Fruit fly (Drosophila melanogaster) whole organism, prepupa: ENCODE data around the gene Prp18.

ENCODE experiments used
- Blimp-1 ChIP-seq: fragments of 200-800 bp; sonication (Bioruptor generic); optimal IDR thresholded peaks from 3 replicates; lab custom pipeline; 2017; ENCODE audit warnings: missing biosample characterization, missing genetic modification characterization, mild to moderate bottlenecking, moderate library complexity, missing genetic modification reagents
- CG10631 ChIP-seq: fragments of 200-800 bp; sonication (Bioruptor generic); optimal IDR thresholded peaks from 2 replicates; lab custom pipeline; 2016; ENCODE audit warnings: missing biosample characterization, missing genetic modification characterization
- CG11294 ChIP-seq: fragments of 200-800 bp; sonication (Bioruptor generic); IDR thresholded peaks from 2 replicates; pipeline ENCODE4 v1.3.6; 2022; ENCODE audit warnings: missing biosample characterization, missing genetic modification characterization
- CG11762 ChIP-seq: fragments of 200-800 bp; sonication (Bioruptor generic); optimal IDR thresholded peaks from 3 replicates; lab custom pipeline; 2016; ENCODE audit warnings: missing biosample characterization, missing genetic modification characterization; ENCODE audit not compliant: insufficient read depth
- CG11902 ChIP-seq: fragments of 200-800 bp; sonication (Bioruptor generic); optimal IDR thresholded peaks from 3 replicates; lab custom pipeline; 2016; ENCODE audit warnings: missing biosample characterization, missing genetic modification characterization
- CG15336 ChIP-seq: fragments of 200-800 bp; sonication (Bioruptor generic); IDR thresholded peaks from 2 replicates; pipeline ENCODE4 v1.3.6; 2022; ENCODE audit warnings: missing biosample characterization, missing genetic modification characterization
- CG1621 ChIP-seq: fragments of 200-800 bp; sonication (Bioruptor generic); optimal IDR thresholded peaks from 3 replicates; lab custom pipeline; 2018; ENCODE audit warnings: missing biosample characterization, mild to moderate bottlenecking, missing genetic modification characterization
- CG16779 ChIP-seq: fragments of 200-800 bp; sonication (Bioruptor generic); optimal IDR thresholded peaks from 3 replicates; lab custom pipeline; 2017; ENCODE audit warnings: missing biosample characterization, mild to moderate bottlenecking, missing genetic modification characterization
- CG31627 ChIP-seq: fragments of 200-800 bp; sonication (Bioruptor generic); optimal IDR thresholded peaks from 3 replicates; lab custom pipeline; 2016; ENCODE audit warnings: missing biosample characterization, missing genetic modification characterization
- CG32006 ChIP-seq: fragments of 200-800 bp; sonication (Bioruptor generic); optimal IDR thresholded peaks from 3 replicates; lab custom pipeline; 2017; ENCODE audit warnings: missing biosample characterization, mild to moderate bottlenecking, missing genetic modification characterization
- CG3919 ChIP-seq: fragments of 200-800 bp; sonication (Bioruptor generic); optimal IDR thresholded peaks from 3 replicates; lab custom pipeline; 2016; ENCODE audit warnings: missing biosample characterization, missing genetic modification characterization
- CG6163 ChIP-seq: fragments of 200-800 bp; sonication (Bioruptor generic); IDR thresholded peaks from 3 replicates; pipeline ENCODE4 v1.3.6; 2022; ENCODE audit warnings: missing biosample characterization, missing genetic modification characterization
- CG6808 ChIP-seq: fragments of 200-800 bp; sonication (Bioruptor generic); optimal IDR thresholded peaks from 3 replicates; lab custom pipeline; 2017; ENCODE audit warnings: missing biosample characterization, missing genetic modification characterization, mild to moderate bottlenecking, moderate library complexity, missing genetic modification reagents
- CG6854 ChIP-seq: fragments of 200-800 bp; sonication (Bioruptor generic); optimal IDR thresholded peaks from 2 replicates; lab custom pipeline; 2017; ENCODE audit warnings: missing biosample characterization, mild to moderate bottlenecking, missing genetic modification characterization
- CG7368 ChIP-seq: fragments of 200-800 bp; sonication (Bioruptor generic); optimal IDR thresholded peaks from 3 replicates; lab custom pipeline; 2016; ENCODE audit warnings: missing biosample characterization, missing genetic modification characterization
- CG8119 ChIP-seq: fragments of 200-800 bp; sonication (Bioruptor generic); IDR thresholded peaks from 3 replicates; pipeline ENCODE4 v1.3.6; 2022; ENCODE audit warnings: missing biosample characterization, missing genetic modification characterization
- CG8319 ChIP-seq: fragments of 200-800 bp; sonication (Bioruptor generic); optimal IDR thresholded peaks from 3 replicates; lab custom pipeline; 2016; ENCODE audit warnings: missing biosample characterization, missing genetic modification characterization
- CG8632 ChIP-seq: fragments of 200-800 bp; sonication (Bioruptor generic); optimal IDR thresholded peaks from 3 replicates; lab custom pipeline; 2016; ENCODE audit warnings: missing biosample characterization, missing genetic modification characterization
- CG9139 ChIP-seq: fragments of 200-800 bp; sonication (Bioruptor generic); optimal IDR thresholded peaks from 3 replicates; lab custom pipeline; 2017; ENCODE audit warnings: missing biosample characterization, mild to moderate bottlenecking, missing genetic modification characterization
- Eip75B ChIP-seq: fragments of 200-800 bp; sonication (Bioruptor generic); optimal IDR thresholded peaks from 3 replicates; lab custom pipeline; 2016; ENCODE audit warnings: missing biosample characterization, missing genetic modification characterization
- Eip78C ChIP-seq: fragments of 200-800 bp; sonication (Bioruptor generic); peaks from one replicate; lab custom pipeline; 2016; ENCODE audit warnings: missing biosample characterization, missing genetic modification characterization
- Eip93F ChIP-seq: fragments of 200-800 bp; sonication (Bioruptor generic); optimal IDR thresholded peaks from 2 replicates; lab custom pipeline; 2016; ENCODE audit warnings: missing biosample characterization, mild to moderate bottlenecking, missing genetic modification characterization
- Ets96B ChIP-seq: fragments of 200-800 bp; optimal IDR thresholded peaks from 2 replicates; lab custom pipeline; 2019; ENCODE audit warnings: missing biosample characterization, mild to moderate bottlenecking, missing genetic modification characterization, moderate library complexity
- Gug ChIP-seq: fragments of 200-800 bp; sonication (Bioruptor generic); IDR thresholded peaks from 2 replicates; pipeline ENCODE4 v1.3.6; 2022; ENCODE audit warnings: missing biosample characterization, missing genetic modification characterization
- Hr39 ChIP-seq: fragments of 200-800 bp; sonication (Bioruptor generic); optimal IDR thresholded peaks from 2 replicates; lab custom pipeline; 2016; ENCODE audit warnings: missing biosample characterization, missing genetic modification characterization
- Hr4 ChIP-seq: fragments of 200-800 bp; sonication (Bioruptor generic); optimal IDR thresholded peaks from 3 replicates; lab custom pipeline; 2016; ENCODE audit warnings: missing biosample characterization, missing genetic modification characterization
- Lpt ChIP-seq: fragments of 200-800 bp; sonication (Bioruptor generic); optimal IDR thresholded peaks from 3 replicates; lab custom pipeline; 2016; ENCODE audit warnings: missing biosample characterization, missing genetic modification characterization
- Met ChIP-seq: fragments of 200-800 bp; sonication (Bioruptor generic); optimal IDR thresholded peaks from 3 replicates; lab custom pipeline; 2016; ENCODE audit warnings: missing biosample characterization, missing genetic modification characterization
- OdsH ChIP-seq: fragments of 200-800 bp; sonication (Bioruptor generic); optimal IDR thresholded peaks from 3 replicates; lab custom pipeline; 2016; ENCODE audit warnings: missing biosample characterization, missing genetic modification characterization
- Smox ChIP-seq: fragments of 200-800 bp; sonication (Bioruptor generic); optimal IDR thresholded peaks from 3 replicates; lab custom pipeline; 2016; ENCODE audit warnings: missing biosample characterization, missing genetic modification characterization
- Sox102F ChIP-seq: fragments of 200-800 bp; sonication (Bioruptor generic); optimal IDR thresholded peaks from 2 replicates; lab custom pipeline; 2016; ENCODE audit warnings: missing biosample characterization, mild to moderate bottlenecking, missing genetic modification characterization
- Sox14 ChIP-seq: fragments of 200-800 bp; sonication (Bioruptor generic); optimal IDR thresholded peaks from 3 replicates; lab custom pipeline; 2016; ENCODE audit warnings: missing biosample characterization, missing genetic modification characterization
- achi ChIP-seq: fragments of 200-800 bp; sonication (Bioruptor generic); optimal IDR thresholded peaks from 3 replicates; lab custom pipeline; 2016; ENCODE audit warnings: missing biosample characterization, missing genetic modification characterization
- acj6 ChIP-seq: fragments of 200-800 bp; sonication (Bioruptor generic); optimal IDR thresholded peaks from 3 replicates; lab custom pipeline; 2016; ENCODE audit warnings: missing biosample characterization, missing genetic modification characterization
- dac ChIP-seq: fragments of 200-800 bp; sonication (Bioruptor generic); optimal IDR thresholded peaks from 2 replicates; lab custom pipeline; 2017; ENCODE audit warnings: missing biosample characterization, mild to moderate bottlenecking, missing genetic modification characterization
- dsx ChIP-seq: fragments of 200-800 bp; optimal IDR thresholded peaks from 3 replicates; lab custom pipeline; 2019; ENCODE audit warnings: missing biosample characterization, mild to moderate bottlenecking, missing genetic modification characterization, moderate library complexity; ENCODE audit not compliant: poor library complexity, severe bottlenecking
- eg ChIP-seq: fragments of 200-800 bp; sonication (Bioruptor generic); IDR thresholded peaks from 3 replicates; pipeline ENCODE4 v1.3.6; 2022; ENCODE audit warnings: missing biosample characterization, missing genetic modification characterization
- fd59A ChIP-seq: fragments of 200-800 bp; sonication (Bioruptor generic); optimal IDR thresholded peaks from 2 replicates; lab custom pipeline; 2017; ENCODE audit warnings: missing biosample characterization, mild to moderate bottlenecking, missing genetic modification characterization, missing genetic modification reagents
- fd85E ChIP-seq: fragments of 200-800 bp; sonication (Bioruptor generic); optimal IDR thresholded peaks from 3 replicates; lab custom pipeline; 2016; ENCODE audit warnings: missing biosample characterization, missing genetic modification characterization
- lz ChIP-seq: fragments of 200-800 bp; sonication (Bioruptor generic); optimal IDR thresholded peaks from 3 replicates; lab custom pipeline; 2016; ENCODE audit warnings: missing biosample characterization, missing genetic modification characterization
- pdm3 ChIP-seq: fragments of 200-800 bp; sonication (Bioruptor generic); optimal IDR thresholded peaks from 3 replicates; lab custom pipeline; 2016; ENCODE audit warnings: missing biosample characterization, missing genetic modification characterization
- salr ChIP-seq, 2 experiments: fragments of 200-800 bp; sonication (Bioruptor generic); optimal IDR thresholded peaks; 3 replicates each; lab custom pipeline; 2016 to 2018; ENCODE audit warnings: missing biosample characterization in 2 of 2, missing genetic modification characterization in 2 of 2, mild to moderate bottlenecking in 1 of 2
- spab ChIP-seq: fragments of 200-800 bp; sonication (Bioruptor generic); optimal IDR thresholded peaks from 2 replicates; lab custom pipeline; 2017; ENCODE audit warnings: missing biosample characterization, mild to moderate bottlenecking, missing genetic modification characterization, missing genetic modification reagents
- vri ChIP-seq: fragments of 200-800 bp; sonication (Bioruptor generic); optimal IDR thresholded peaks from 3 replicates; lab custom pipeline; 2016; ENCODE audit warnings: missing biosample characterization, mild to moderate bottlenecking, missing genetic modification characterization

Prp18 gene

DNA sequence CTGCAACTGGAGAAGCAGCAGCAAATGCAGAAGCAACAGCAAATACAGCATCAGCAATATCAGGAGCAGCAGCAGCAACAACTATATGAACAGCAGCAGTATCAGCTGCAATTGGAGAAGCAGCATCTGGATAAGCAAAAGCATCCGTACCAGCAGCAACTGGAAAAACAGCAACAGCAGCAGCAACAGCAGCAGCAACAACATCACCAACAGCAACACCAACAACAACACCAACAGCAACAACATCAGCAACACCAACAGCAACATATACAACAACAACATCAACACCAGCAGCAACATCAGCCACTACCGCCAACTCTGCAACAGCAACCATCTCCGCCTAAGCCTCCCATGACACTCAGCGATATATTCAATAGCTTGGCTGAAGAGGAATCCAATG lies 9.6 kb upstream of the Prp18 start:
- TF ChIP-seq Eip75B (GFP tag; lab: Kevin White, UChicago) (no peak), Eip93F (GFP tag; lab: Kevin White, UChicago) (no peak), acj6 (GFP tag; lab: Kevin White, UChicago) (no peak), CG3919 (GFP tag; lab: Kevin White, UChicago) (no peak), dac (GFP tag; lab: Kevin White, UChicago) (no peak), lz (GFP tag; lab: Kevin White, UChicago) (no peak), Sox102F (no peak), dsx (no peak), CG16779 (tag; lab: Kevin White, UChicago) (no peak), Gug (GFP tag; lab: Robert Waterston, UW) (no peak), CG7368 (GFP tag; lab: Kevin White, UChicago) (no peak), CG15336 (GFP tag; lab: Robert Waterston, UW) (no peak), CG8632 (GFP tag; lab: Kevin White, UChicago) (no peak), spab (no peak), pdm3 (GFP tag; lab: Kevin White, UChicago) (no peak), CG10631 (no peak), Hr4 (no peak), Lpt (GFP tag; lab: Kevin White, UChicago) (no peak), CG9139 (no peak)

DNA sequence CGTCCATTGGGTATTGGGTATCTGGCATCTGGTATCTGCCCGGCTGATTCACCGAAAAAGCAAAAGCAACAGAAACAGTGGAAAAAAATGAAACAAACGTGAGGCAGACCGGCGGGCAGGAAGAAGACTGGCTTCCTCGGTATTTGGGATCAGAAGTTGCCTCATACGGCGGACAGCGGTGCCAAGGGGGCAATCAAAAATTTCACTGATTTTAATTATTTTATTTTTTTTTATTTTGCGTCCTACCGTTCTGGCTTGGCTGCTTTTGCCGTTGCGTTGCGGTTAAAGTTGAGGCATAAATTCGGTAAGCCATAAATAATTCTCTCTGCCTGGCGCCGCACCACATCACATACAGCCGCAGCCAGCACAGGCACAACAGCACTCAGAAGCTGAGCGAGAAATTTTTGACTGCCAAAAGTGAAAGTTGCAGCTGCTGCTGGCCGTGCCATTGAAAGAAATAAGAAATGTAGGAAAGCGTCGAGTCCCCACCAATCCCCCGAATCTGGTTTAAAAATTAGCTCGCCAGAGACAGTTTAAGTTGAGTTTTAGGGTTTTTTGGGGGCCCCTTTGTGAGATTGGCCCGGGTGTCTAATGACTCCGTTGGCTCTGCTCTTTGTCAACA lies 5.6 kb upstream of the Prp18 start:
- TF ChIP-seq CG6854 (peak; percentile 91), Blimp-1 (GFP tag; lab: Kevin White, UChicago) (peak; percentile 96), Sox14 (GFP tag; lab: Kevin White, UChicago) (no peak), CG11902 (GFP tag; lab: Kevin White, UChicago) (no peak), Met (peak; percentile 0), Sox102F (peak; percentile 31)

- no peak for TF ChIP-seq CG6163 (GFP tag; lab: Robert Waterston, UW)
- TF ChIP-seq Sox102F, result no peak
- TF ChIP-seq Eip78C (GFP tag; lab: Kevin White, UChicago), result peak; percentile 37
- no peak for TF ChIP-seq CG1621
- no peak for TF ChIP-seq CG6808 (GFP tag; lab: Kevin White, UChicago)
- peak; percentile 19; the same call in 1 of the 3 replicates for TF ChIP-seq CG8119
- no peak for TF ChIP-seq CG15336 (GFP tag; lab: Robert Waterston, UW)
- no peak for TF ChIP-seq CG11294
- peak; percentile 17 for TF ChIP-seq CG6854
- no peak for TF ChIP-seq Smox (GFP tag; lab: Kevin White, UChicago)
- TF ChIP-seq CG8632 (GFP tag; lab: Kevin White, UChicago), result no peak
- TF ChIP-seq OdsH (GFP tag; lab: Kevin White, UChicago), result no peak
- no peak for TF ChIP-seq spab
- no peak for TF ChIP-seq CG7368 (GFP tag; lab: Kevin White, UChicago)
- no peak for TF ChIP-seq salr (GFP tag; optimal IDR thresholded peaks at IDR 0.05; lab: Kevin White, UChicago)
- TF ChIP-seq CG32006, result no peak
- no peak for TF ChIP-seq CG9139
- no peak for TF ChIP-seq Hr39 (GFP tag; lab: Kevin White, UChicago)
- 0 out of 3 replicates have a peak, but pooled peaks have one; percentile 22 for TF ChIP-seq eg (GFP tag; lab: Robert Waterston, UW)
- TF ChIP-seq lz (GFP tag; lab: Kevin White, UChicago), result no peak
- no peak for TF ChIP-seq CG16779 (tag; lab: Kevin White, UChicago)
These were observed 2.2 kb upstream of the Prp18 start, which contains the start of gene CG6026 for dm6 chr3R:19033238-19033637. CG6026 (plus strand) TSS chr3R:19033538.

- TF ChIP-seq achi (GFP tag; lab: Kevin White, UChicago) (peak; percentile 82), eg (GFP tag; lab: Robert Waterston, UW) (peak; percentile 93), CG32006 (peak; percentile 79), dsx (peak; percentile 31), vri (GFP tag; lab: Kevin White, UChicago) (peak; percentile 86), Hr39 (GFP tag; lab: Kevin White, UChicago) (peak; percentile 82), CG10631 (no peak), CG8319 (GFP tag; lab: Kevin White, UChicago) (no peak), CG16779 (tag; lab: Kevin White, UChicago) (no peak), Eip93F (GFP tag; lab: Kevin White, UChicago) (no peak), Blimp-1 (GFP tag; lab: Kevin White, UChicago) (no peak), Ets96B (tag; lab: Kevin White, UChicago) (peak; percentile 70), spab (no peak), Smox (GFP tag; lab: Kevin White, UChicago) (no peak), OdsH (GFP tag; lab: Kevin White, UChicago) (peak; percentile 85), CG1621 (peak; percentile 72), CG31627 (GFP tag; lab: Kevin White, UChicago) (peak; percentile 82), fd59A (GFP tag; lab: Kevin White, UChicago) (peak; percentile 56), Met (no peak), CG11762 (peak; percentile 66), fd85E (GFP tag; lab: Kevin White, UChicago) (no peak)
These were observed 2.3 kb downstream of the Prp18 start, which contains the start of the genes GatA and P5cr for dm6 chr3R:19028758-19029157. GatA (minus strand) TSS chr3R:19028857. P5cr (plus strand) TSS chr3R:19028931.
